Fruit fly (Drosophila melanogaster): ENCODE data around the gene Pburs.

Gene Pburs

dm6 chr2L:14457414-14457813 is 40.3 kb upstream of the Pburs start (continued):
- TF ChIP-seq CG12942 (GFP tag; optimal IDR thresholded peaks at IDR 0.05) (no peak), Blimp-1 (GFP tag; optimal IDR thresholded peaks at IDR 0.05) (peak; percentile 38), Hr51 (GFP tag; optimal IDR thresholded peaks at IDR 0.05) (peak in 1 of 2 experiments; percentile 48), CG11093 (GFP tag; IDR thresholded peaks at IDR 0.05) (no peak), zf30C (GFP tag; optimal IDR thresholded peaks at IDR 0.05) (no peak), CG30403 (GFP tag; optimal IDR thresholded peaks at IDR 0.05) (peak; percentile 25), Hr3 (GFP tag; optimal IDR thresholded peaks at IDR 0.05) (no peak), abd-A (tag; optimal IDR thresholded peaks at IDR 0.05) (no peak), pzg (GFP tag; optimal IDR thresholded peaks at IDR 0.05) (no peak), Asciz (GFP tag; optimal IDR thresholded peaks at IDR 0.05) (peak; percentile 23), CG34224 (GFP tag; IDR thresholded peaks at IDR 0.05; ENCODE audit: partially characterized antibody) (no peak), HLH3B (GFP tag; IDR thresholded peaks at IDR 0.05) (peak; percentile 37; the same call in 1 of the 2 replicates), dimm (GFP tag; IDR thresholded peaks at IDR 0.05) (no peak), gem (tag; optimal IDR thresholded peaks at IDR 0.05) (peak; percentile 69), CG15011 (GFP tag; optimal IDR thresholded peaks at IDR 0.05) (no peak), Mrtf (GFP tag; IDR thresholded peaks at IDR 0.05) (no peak), CG10366 (GFP tag; IDR thresholded peaks at IDR 0.05) (peak; percentile 47), CG7839 (tag; optimal IDR thresholded peaks at IDR 0.05) (peak; percentile 46), gce (GFP tag; IDR thresholded peaks at IDR 0.05) (no peak), CG12236 (GFP tag; optimal IDR thresholded peaks at IDR 0.05) (no peak), otp (GFP tag; IDR thresholded peaks at IDR 0.05) (0 out of 3 replicates have a peak, but pooled peaks have one; percentile 53), Sox102F (GFP tag; optimal IDR thresholded peaks at IDR 0.05) (peak; percentile 44), Rfx (GFP tag; IDR thresholded peaks at IDR 0.05) (peak; percentile 58), unpg (GFP tag; optimal IDR thresholded peaks at IDR 0.05) (peak; percentile 36), Camta (GFP tag; optimal IDR thresholded peaks at IDR 0.05) (peak; percentile 20), Med (GFP tag) (no peak), tll (GFP tag; optimal IDR thresholded peaks at IDR 0.05) (no peak), fd96Cb (tag; optimal IDR thresholded peaks at IDR 0.05) (peak; percentile 20), CG6272 (GFP tag; IDR thresholded peaks at IDR 0.05) (no peak), CG8924 (tag; optimal IDR thresholded peaks at IDR 0.05) (peak; percentile 18), CG7556 (GFP tag; optimal IDR thresholded peaks at IDR 0.05) (peak; percentile 26), hkb (optimal IDR thresholded peaks at IDR 0.05) (no peak), hkb (GFP tag; IDR thresholded peaks at IDR 0.05) (peak; percentile 21; the same call in 1 of the 2 replicates), pum (GFP tag; optimal IDR thresholded peaks at IDR 0.05) (no peak), Xrp1 (GFP tag; IDR thresholded peaks at IDR 0.05) (0 out of 2 replicates have a peak, but pooled peaks have one; percentile 17), CG3065 (GFP tag; optimal IDR thresholded peaks at IDR 0.05) (no peak), CG4424 (GFP tag; optimal IDR thresholded peaks at IDR 0.05) (no peak), Dip2 (GFP tag; IDR thresholded peaks at IDR 0.05) (no peak), CG14710 (tag; optimal IDR thresholded peaks at IDR 0.05) (peak; percentile 21), Jarid2 (GFP tag; optimal IDR thresholded peaks at IDR 0.05) (no peak), ewg (GFP tag; optimal IDR thresholded peaks at IDR 0.05) (no peak), vvl (GFP tag; IDR thresholded peaks at IDR 0.05) (peak; percentile 44; the same call in 1 of the 2 replicates), so (GFP tag; IDR thresholded peaks at IDR 0.05) (no peak), CG8359 (GFP tag; optimal IDR thresholded peaks at IDR 0.05; ENCODE audit: borderline replicate concordance) (peak; percentile 3), her (GFP tag; optimal IDR thresholded peaks at IDR 0.05) (no peak), CG13296 (GFP tag; optimal IDR thresholded peaks at IDR 0.05) (peak; percentile 3), zfh1 (GFP tag; IDR thresholded peaks at IDR 0.05) (peak; percentile 22; the same call in 1 of the 3 replicates), CG15601 (tag; optimal IDR thresholded peaks at IDR 0.05) (no peak), Nf-YA (GFP tag; IDR thresholded peaks at IDR 0.05) (no peak), mirr (GFP tag; optimal IDR thresholded peaks at IDR 0.05) (no peak), ap (GFP tag; IDR thresholded peaks at IDR 0.05) (peak; percentile 10; the same call in 1 of the 2 replicates)
